Fruit fly (Drosophila melanogaster) Kc167 (cell line): ENCODE results near the gene CG31183.

Experiments used
- Myc ChIP-seq: fragments of >200 bp; optimal IDR thresholded peaks from 2 replicates; lab custom pipeline; 2017; ENCODE audit warnings: missing external identifiers
- h ChIP-seq: fragments of >200 bp; optimal IDR thresholded peaks from 3 replicates; lab custom pipeline; 2018; ENCODE audit warnings: missing external identifiers
- psq ChIP-seq: fragments of >200 bp; optimal IDR thresholded peaks from 2 replicates; lab custom pipeline; 2017; ENCODE audit warnings: missing external identifiers

DNA sequence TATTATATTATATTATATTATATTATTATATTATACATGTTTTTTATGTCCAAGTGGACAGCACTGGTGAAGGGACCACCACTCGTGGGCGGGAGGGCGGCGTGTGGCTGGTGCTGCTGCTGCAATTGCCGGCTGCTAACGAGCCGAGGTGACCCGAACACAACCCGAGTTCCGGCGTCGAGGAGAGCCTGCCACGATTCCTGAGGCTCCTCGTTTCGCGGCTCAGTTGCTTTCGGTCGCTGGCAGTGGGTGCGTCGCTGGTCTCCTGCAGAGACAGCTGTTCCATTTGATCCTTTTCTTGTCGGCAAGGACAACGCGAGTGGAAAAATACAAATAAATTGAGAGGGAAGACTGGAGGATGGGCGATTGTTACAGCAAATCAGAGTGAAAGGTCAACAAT, 65.4 kb downstream of the CG31183 start:
- TF ChIP-seq psq (lab: Kevin White, UChicago), result no peak
- no peak for TF ChIP-seq Myc (lab: Kevin White, UChicago)
- no peak for TF ChIP-seq h (lab: Kevin White, UChicago)
